Worm (Caenorhabditis elegans) whole organism, young adult: ENCODE measurements around the gene ZK892.6.

Source experiments
- B0035.1 ChIP-seq: sonication (generic microtip); optimal IDR thresholded peaks from 2 replicates; lab custom pipeline; 2016; ENCODE audit warnings: missing genetic modification characterization, mild to moderate bottlenecking, missing compliant biosample characterization, missing genotype, missing genetic modification reagents
- C06A6.2 ChIP-seq: fragments of 200-800 bp; sonication (Bioruptor generic); conservative IDR thresholded peaks from 2 replicates; pipeline ENCODE4 v1.3.6; 2022; ENCODE audit warnings: missing genetic modification characterization, missing compliant biosample characterization
- C17E4.6 ChIP-seq: fragments of 200-800 bp; sonication (Bioruptor generic); IDR thresholded peaks from 2 replicates; pipeline ENCODE4 v1.3.6; 2022; ENCODE audit warnings: missing genetic modification reagents, missing genetic modification characterization, missing compliant biosample characterization
- F33H1.4 ChIP-seq: fragments of 200-800 bp; sonication (Bioruptor generic); IDR thresholded peaks from 2 replicates; pipeline ENCODE4 v1.3.6; 2022; ENCODE audit warnings: missing genetic modification reagents, missing genetic modification characterization, missing compliant biosample characterization
- F39B2.1 ChIP-seq: fragments of 200-800 bp; sonication (Bioruptor generic); IDR thresholded peaks from 2 replicates; pipeline ENCODE4 v1.3.6; 2022; ENCODE audit warnings: missing genetic modification reagents, missing genetic modification characterization, missing compliant biosample characterization
- aptf-3 ChIP-seq: fragments of 200-800 bp; sonication (Bioruptor generic); IDR thresholded peaks from 2 replicates; pipeline ENCODE4 v1.3.6; 2022; ENCODE audit warnings: missing genetic modification characterization, missing compliant biosample characterization
- atf-7 ChIP-seq: sonication (generic microtip); optimal IDR thresholded peaks from 2 replicates; lab custom pipeline; 2017; ENCODE audit warnings: mild to moderate bottlenecking, missing genetic modification characterization, missing compliant biosample characterization
- attf-5 ChIP-seq: fragments of 200-800 bp; sonication (Bioruptor generic); optimal IDR thresholded peaks from 2 replicates; lab custom pipeline; 2018; ENCODE audit warnings: mild to moderate bottlenecking, missing genetic modification characterization, missing compliant biosample characterization
- cebp-1 ChIP-seq, 2 experiments: fragments of 200-800 bp in 1 of 2; sonication (Bioruptor generic) in 1 of 2; sonication (generic microtip) in 1 of 2; IDR thresholded peaks in 1 of 2; optimal IDR thresholded peaks in 1 of 2; 2 replicates each; pipeline versions ENCODE4 v1.3.6 to Lab custom; 2017 to 2022; ENCODE audit warnings: missing compliant biosample characterization in 2 of 2, missing genetic modification characterization in 2 of 2, mild to moderate bottlenecking in 1 of 2, missing genetic modification reagents in 1 of 2, moderate library complexity in 1 of 2
- efl-1 ChIP-seq: fragments of 150-350 bp; optimal IDR thresholded peaks from 2 replicates; lab custom pipeline; 2014; ENCODE audit warnings: missing biosample characterization, missing genetic modification reagents, missing genetic modification characterization
- egl-18 ChIP-seq: fragments of 200-800 bp; sonication (Bioruptor generic); IDR thresholded peaks from 2 replicates; pipeline ENCODE4 v1.3.6; 2022; ENCODE audit warnings: missing genetic modification reagents, missing genetic modification characterization, missing compliant biosample characterization
- egrh-3 ChIP-seq: fragments of 200-800 bp; sonication (Bioruptor generic); IDR thresholded peaks from 2 replicates; pipeline ENCODE4 v1.3.6; 2022; ENCODE audit warnings: missing genetic modification reagents, missing genetic modification characterization, missing compliant biosample characterization
- hlh-26 ChIP-seq: fragments of 200-800 bp; sonication (Bioruptor generic); conservative IDR thresholded peaks from 2 replicates; pipeline ENCODE4 v1.3.6; 2022; ENCODE audit warnings: missing genetic modification reagents, missing genetic modification characterization, missing compliant biosample characterization
- let-607 ChIP-seq, 2 experiments: fragments of 200-800 bp in 1 of 2; sonication (Bioruptor generic) in 1 of 2; sonication (generic microtip) in 1 of 2; optimal IDR thresholded peaks; 2 replicates each; lab custom pipeline; 2016 to 2018; ENCODE audit warnings: mild to moderate bottlenecking in 2 of 2, missing compliant biosample characterization in 2 of 2, missing genetic modification characterization in 2 of 2, moderate library complexity in 2 of 2, missing genotype in 1 of 2
- lin-26 ChIP-seq: fragments of 200-800 bp; sonication (Bioruptor generic); IDR thresholded peaks from 2 replicates; pipeline ENCODE4 v1.3.6; 2022; ENCODE audit warnings: missing genetic modification reagents, missing genetic modification characterization, missing compliant biosample characterization
- lin-54 ChIP-seq: fragments of 200-800 bp; sonication (Bioruptor generic); optimal IDR thresholded peaks from 2 replicates; lab custom pipeline; 2018; ENCODE audit warnings: mild to moderate bottlenecking, missing genetic modification characterization, missing compliant biosample characterization
- lsy-27 ChIP-seq: sonication (generic microtip); optimal IDR thresholded peaks from 2 replicates; lab custom pipeline; 2017; ENCODE audit warnings: missing genetic modification characterization, mild to moderate bottlenecking, missing compliant biosample characterization, antibody characterized with exemption, missing genotype, borderline replicate concordance; ENCODE audit not compliant: insufficient read depth
- madf-6 ChIP-seq: fragments of 200-800 bp; sonication (Bioruptor generic); IDR thresholded peaks from 2 replicates; pipeline ENCODE4 v1.3.6; 2022; ENCODE audit warnings: missing genetic modification reagents, missing genetic modification characterization, missing compliant biosample characterization
- madf-8 ChIP-seq: fragments of 200-800 bp; sonication (Bioruptor generic); conservative IDR thresholded peaks from 2 replicates; pipeline ENCODE4 v1.3.6; 2022; ENCODE audit warnings: missing genetic modification reagents, missing genetic modification characterization, missing compliant biosample characterization
- mcd-1 ChIP-seq: fragments of 200-800 bp; sonication (Bioruptor generic); IDR thresholded peaks from 2 replicates; pipeline ENCODE4 v1.3.6; 2022; ENCODE audit warnings: missing genetic modification reagents, missing genetic modification characterization, missing compliant biosample characterization
- nfyb-1 ChIP-seq: fragments of 200-800 bp; sonication (Bioruptor generic); IDR thresholded peaks from 2 replicates; pipeline ENCODE4 v1.3.6; 2022; ENCODE audit warnings: missing genetic modification reagents, missing genetic modification characterization, missing compliant biosample characterization
- nhr-179 ChIP-seq: sonication (generic microtip); optimal IDR thresholded peaks from 2 replicates; lab custom pipeline; 2016; ENCODE audit warnings: mild to moderate bottlenecking, missing genetic modification characterization, missing compliant biosample characterization
- nhr-27 ChIP-seq: fragments of 200-800 bp; sonication (Bioruptor generic); optimal IDR thresholded peaks from 2 replicates; lab custom pipeline; 2018; ENCODE audit warnings: mild to moderate bottlenecking, missing genetic modification characterization, moderate library complexity, missing compliant biosample characterization
- nhr-80 ChIP-seq: sonication (generic microtip); optimal IDR thresholded peaks from 2 replicates; lab custom pipeline; 2016; ENCODE audit warnings: missing genetic modification characterization, missing compliant biosample characterization
- repo-1 ChIP-seq: sonication (generic microtip); optimal IDR thresholded peaks from 2 replicates; lab custom pipeline; 2017; ENCODE audit warnings: mild to moderate bottlenecking, missing genetic modification characterization, missing compliant biosample characterization
- snpc-1.1 ChIP-seq: sonication (generic microtip); optimal IDR thresholded peaks from 2 replicates; lab custom pipeline; 2017; ENCODE audit warnings: missing genetic modification characterization, mild to moderate bottlenecking, missing compliant biosample characterization, antibody characterized with exemption, moderate library complexity, missing genotype, missing genetic modification reagents; ENCODE audit not compliant: insufficient read depth
- snpc-4 ChIP-seq, 5 experiments: fragments of 150-350 bp in 1 of 5; sonication (generic microtip) in 4 of 5; optimal IDR thresholded peaks; 2 replicates each; lab custom pipeline; 2014 to 2018; ENCODE audit warnings: missing genetic modification characterization in 5 of 5, missing biosample characterization in 3 of 5, antibody characterized with exemption in 2 of 5, mild to moderate bottlenecking in 2 of 5, missing compliant biosample characterization in 2 of 5, missing genotype in 2 of 5, moderate library complexity in 2 of 5, missing genetic modification reagents in 1 of 5
- somi-1 ChIP-seq: fragments of 200-800 bp; sonication (Bioruptor generic); optimal IDR thresholded peaks from 2 replicates; lab custom pipeline; 2018; ENCODE audit warnings: mild to moderate bottlenecking, missing genetic modification characterization, missing compliant biosample characterization
- sptf-2 ChIP-seq: fragments of 200-800 bp; sonication (Bioruptor generic); optimal IDR thresholded peaks from 2 replicates; lab custom pipeline; 2018; ENCODE audit warnings: mild to moderate bottlenecking, missing genetic modification characterization, missing compliant biosample characterization
- tbp1 ChIP-seq: fragments of 200-800 bp; sonication (Bioruptor generic); optimal IDR thresholded peaks from 2 replicates; lab custom pipeline; 2018; ENCODE audit warnings: mild to moderate bottlenecking, missing genetic modification characterization, missing compliant biosample characterization
- ztf-26 ChIP-seq: sonication (generic microtip); optimal IDR thresholded peaks from 2 replicates; lab custom pipeline; 2017; ENCODE audit warnings: missing genetic modification characterization, missing compliant biosample characterization

Gene ZK892.6

DNA sequence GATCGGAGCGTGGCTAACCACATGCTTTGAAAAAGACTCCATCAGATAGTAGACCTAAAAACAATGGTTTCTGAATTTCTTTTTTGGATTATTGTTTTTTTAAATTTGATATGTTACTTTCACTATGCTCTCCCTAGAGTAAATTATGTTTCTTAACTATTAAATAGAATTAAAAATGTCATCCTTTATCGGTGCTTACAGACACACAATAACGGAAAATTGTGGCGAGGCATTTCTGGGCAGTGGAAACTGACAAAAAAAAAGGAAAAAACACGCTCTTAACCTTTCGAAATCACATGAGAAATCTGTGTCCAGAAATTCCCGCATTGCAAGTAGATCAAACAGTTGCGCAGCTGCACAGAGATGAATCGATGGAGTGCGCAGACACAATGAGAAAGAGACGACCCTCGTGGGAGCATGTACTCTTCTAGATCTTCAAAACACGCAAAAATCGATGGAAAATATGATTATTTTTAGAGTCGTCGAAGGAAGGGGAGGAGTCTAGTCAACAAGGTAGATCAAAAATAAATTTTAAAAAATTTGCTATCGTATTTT, at the start of gene ZK892.6:
TSS of gene ZK892.6 (minus strand) at position 51 of the 555 bp plus-strand sequence.
- TF ChIP-seq efl-1 (GFP tag; lab: Kevin White, UChicago) = peak; percentile 80
- peak; percentile 70 for TF ChIP-seq madf-6 (GFP tag; lab: Robert Waterston, UW)
- no peak for TF ChIP-seq snpc-1.1 (tag; lab: Kevin White, UChicago)

ce11 chrII:10029044-10029443, 49.1 kb upstream of the ZK892.6 start:
- no peak for TF ChIP-seq cebp-1 (GFP tag; IDR thresholded peaks at IDR 0.05; lab: Robert Waterston, UW)
- TF ChIP-seq cebp-1 (tag; optimal IDR thresholded peaks at IDR 0.05; lab: Kevin White, UChicago) = peak; percentile 40
- TF ChIP-seq lsy-27 (tag; lab: Kevin White, UChicago) = no peak
- TF ChIP-seq egrh-3 (GFP tag; lab: Robert Waterston, UW) = no peak
- peak; percentile 59 for TF ChIP-seq nhr-80 (tag; lab: Kevin White, UChicago)
- TF ChIP-seq attf-5 (GFP tag; lab: Kevin White, UChicago) = peak; percentile 52
- TF ChIP-seq sptf-2 (GFP tag; lab: Kevin White, UChicago) = no peak
- TF ChIP-seq F39B2.1 (GFP tag; lab: Robert Waterston, UW) = no peak
- no peak for TF ChIP-seq C17E4.6
- TF ChIP-seq snpc-4 (GFP tag; optimal IDR thresholded peaks at IDR 0.05; lab: Kevin White, UChicago) = no peak
- no peak for TF ChIP-seq snpc-4 (tag; optimal IDR thresholded peaks at IDR 0.05; lab: Kevin White, UChicago)
- 0 out of 2 replicates have a peak, but pooled peaks have one; percentile 26 for TF ChIP-seq C06A6.2 (GFP tag; lab: Robert Waterston, UW)
- TF ChIP-seq egl-18 = no peak
- TF ChIP-seq ztf-26 (tag; lab: Kevin White, UChicago) = peak; percentile 43
- TF ChIP-seq mcd-1 (GFP tag; lab: Robert Waterston, UW) = no peak
- TF ChIP-seq lin-26 (GFP tag; lab: Robert Waterston, UW) = no peak
- TF ChIP-seq atf-7 (tag; lab: Kevin White, UChicago) = peak; percentile 75
- TF ChIP-seq tbp1 = peak; percentile 5
- no peak for TF ChIP-seq lin-54 (GFP tag; lab: Kevin White, UChicago)
- no peak for TF ChIP-seq F33H1.4 (GFP tag; lab: Robert Waterston, UW)
- no peak for TF ChIP-seq nfyb-1 (GFP tag; lab: Robert Waterston, UW)
- peak; percentile 12 for TF ChIP-seq somi-1 (GFP tag; lab: Kevin White, UChicago)
- no peak for TF ChIP-seq let-607 (tag; optimal IDR thresholded peaks at IDR 0.05; lab: Kevin White, UChicago)

- TF ChIP-seq efl-1 (GFP tag; lab: Kevin White, UChicago) (no peak), nhr-80 (tag; lab: Kevin White, UChicago) (peak; percentile 33)
Observed at ce11 chrII:10028195-10028594, 48.3 kb upstream of the ZK892.6 start, which contains the start of gene F52H3.6. Gene F52H3.6 (minus strand): TSS chrII:10028422.

ce11 chrII:10025059-10025458, 45.1 kb upstream of the ZK892.6 start:
- TF ChIP-seq repo-1 (tag; lab: Kevin White, UChicago) (no peak), nhr-27 (no peak), let-607 (tag; optimal IDR thresholded peaks at IDR 0.05; lab: Kevin White, UChicago) (no peak), nhr-179 (no peak), hlh-26 (no peak), B0035.1 (no peak), madf-8 (no peak), aptf-3 (GFP tag; lab: Robert Waterston, UW) (no peak)
- TF ChIP-seq, all 124 proteins: peak for 0
